Fruit fly (Drosophila melanogaster) whole organism, wandering third instar larva: Measurements from ENCODE around the gene CG6356.

Source experiments
- Abd-B ChIP-seq: fragments of >200 bp; optimal IDR thresholded peaks from 2 replicates; lab custom pipeline; 2017; ENCODE audit warnings: missing biosample characterization, missing genetic modification characterization
- CG32264 ChIP-seq: fragments of 200-800 bp; sonication (Bioruptor generic); optimal IDR thresholded peaks from 2 replicates; lab custom pipeline; 2016; ENCODE audit warnings: missing biosample characterization, missing genetic modification characterization
- CG9705 ChIP-seq: fragments of 200-800 bp; sonication (Bioruptor generic); optimal IDR thresholded peaks from 2 replicates; lab custom pipeline; 2018; ENCODE audit warnings: missing biosample characterization, mild to moderate bottlenecking, missing genetic modification characterization
- CrebA ChIP-seq: fragments of 200-800 bp; sonication (Bioruptor generic); optimal IDR thresholded peaks from 2 replicates; lab custom pipeline; 2016; ENCODE audit warnings: missing biosample characterization, mild to moderate bottlenecking, missing genetic modification characterization, borderline replicate concordance
- Dfd ChIP-seq: fragments of >200 bp; optimal IDR thresholded peaks from 2 replicates; lab custom pipeline; 2017; ENCODE audit warnings: missing biosample characterization, missing genetic modification characterization
- Dif ChIP-seq: fragments of 200-275, 200-300 bp; sonication (Bioruptor generic); optimal IDR thresholded peaks from 2 replicates; lab custom pipeline; 2018; ENCODE audit warnings: missing biosample characterization, missing genetic modification characterization; ENCODE audit not compliant: partially characterized antibody
- GATAd ChIP-seq: sonication (Bioruptor generic); optimal IDR thresholded peaks from 2 replicates; lab custom pipeline; 2016; ENCODE audit warnings: missing biosample characterization, missing genetic modification characterization
- HLH106 ChIP-seq: fragments of 200-800 bp; optimal IDR thresholded peaks from 3 replicates; lab custom pipeline; 2019; ENCODE audit warnings: missing biosample characterization, mild to moderate bottlenecking, missing genetic modification characterization, moderate library complexity
- Hnf4 ChIP-seq: fragments of 200-800 bp; sonication (Bioruptor generic); optimal IDR thresholded peaks from 2 replicates; lab custom pipeline; 2016; ENCODE audit warnings: missing biosample characterization, mild to moderate bottlenecking, missing genetic modification characterization
- Hr78 ChIP-seq: fragments of >200 bp; optimal IDR thresholded peaks from 2 replicates; lab custom pipeline; 2017; ENCODE audit warnings: missing biosample characterization, missing genetic modification characterization
- Hr83 ChIP-seq: fragments of 200-300 bp; sonication (Bioruptor generic); optimal IDR thresholded peaks from 2 replicates; lab custom pipeline; 2016; ENCODE audit warnings: missing biosample characterization, mild to moderate bottlenecking, missing genetic modification characterization, moderate library complexity; ENCODE audit not compliant: poor library complexity, severe bottlenecking
- Jra ChIP-seq: sonication (Bioruptor generic); optimal IDR thresholded peaks from 2 replicates; lab custom pipeline; 2016; ENCODE audit warnings: missing biosample characterization, missing genetic modification characterization
- Mio ChIP-seq: sonication (Bioruptor generic); optimal IDR thresholded peaks from 2 replicates; lab custom pipeline; 2016; ENCODE audit warnings: missing biosample characterization, missing genetic modification characterization
- Myc ChIP-seq: fragments of >200 bp; optimal IDR thresholded peaks from 2 replicates; lab custom pipeline; 2017
- N ChIP-seq: fragments of >200 bp; optimal IDR thresholded peaks from 2 replicates; lab custom pipeline; 2018; ENCODE audit warnings: missing biosample characterization, missing external identifiers, missing genetic modification characterization
- OdsH ChIP-seq: fragments of 200-800 bp; sonication (Bioruptor generic); optimal IDR thresholded peaks from 2 replicates; lab custom pipeline; 2016; ENCODE audit warnings: missing biosample characterization, mild to moderate bottlenecking, missing genetic modification characterization
- Rel ChIP-seq, 2 experiments: fragments of 200-800 bp; sonication (Bioruptor generic) in 1 of 2; optimal IDR thresholded peaks; 2 replicates in 1 of 2; 3 replicates in 1 of 2; lab custom pipeline; 2016 to 2019; ENCODE audit warnings: mild to moderate bottlenecking in 2 of 2, missing biosample characterization in 2 of 2, missing genetic modification characterization in 2 of 2, moderate library complexity in 1 of 2
- Sp1 ChIP-seq: fragments of 200-800 bp; sonication (Bioruptor generic); optimal IDR thresholded peaks from 3 replicates; lab custom pipeline; 2019; ENCODE audit warnings: missing biosample characterization, mild to moderate bottlenecking, missing genetic modification characterization, moderate library complexity
- Vsx2 ChIP-seq: fragments of 200-300, 225-300 bp; sonication (Bioruptor generic); optimal IDR thresholded peaks from 2 replicates; lab custom pipeline; 2018; ENCODE audit warnings: missing biosample characterization, missing genetic modification characterization; ENCODE audit not compliant: partially characterized antibody
- br ChIP-seq: fragments of 200-800 bp; sonication (Bioruptor generic); optimal IDR thresholded peaks from 2 replicates; lab custom pipeline; 2016; ENCODE audit warnings: missing biosample characterization, missing genetic modification characterization
- brk ChIP-seq: fragments of 200-800 bp; sonication (Bioruptor generic); optimal IDR thresholded peaks from 2 replicates; lab custom pipeline; 2016; ENCODE audit warnings: missing biosample characterization, mild to moderate bottlenecking, missing genetic modification characterization
- dl ChIP-seq, 2 experiments: fragments of 175-275, 200-275 bp in 1 of 2; fragments of 200-275 bp in 1 of 2; sonication (Bioruptor generic); optimal IDR thresholded peaks; lab custom pipeline; 2018; ENCODE audit warnings: mild to moderate bottlenecking in 2 of 2, missing biosample characterization in 2 of 2, missing genetic modification characterization in 2 of 2, moderate library complexity in 2 of 2; ENCODE audit not compliant: partially characterized antibody in 2 of 2, insufficient read depth in 1 of 2
- dmrt93B ChIP-seq: fragments of 200-800 bp; sonication (Bioruptor generic); optimal IDR thresholded peaks from 2 replicates; lab custom pipeline; 2018; ENCODE audit warnings: missing biosample characterization, mild to moderate bottlenecking, missing genetic modification characterization
- dsf ChIP-seq: sonication (Bioruptor generic); optimal IDR thresholded peaks from 2 replicates; lab custom pipeline; 2016; ENCODE audit warnings: missing biosample characterization, missing genetic modification characterization, borderline replicate concordance
- ey ChIP-seq: fragments of 200-800 bp; sonication (Bioruptor generic); optimal IDR thresholded peaks from 2 replicates; lab custom pipeline; 2016; ENCODE audit warnings: missing biosample characterization, missing genetic modification characterization
- foxo ChIP-seq, 2 experiments: fragments of 200-800 bp; sonication (Bioruptor generic); optimal IDR thresholded peaks; 2 replicates in 1 of 2; 3 replicates in 1 of 2; lab custom pipeline; 2016 to 2017; ENCODE audit warnings: missing biosample characterization in 2 of 2, missing genetic modification characterization in 2 of 2
- fru ChIP-seq: fragments of 200-800 bp; sonication (Bioruptor generic); optimal IDR thresholded peaks from 3 replicates; lab custom pipeline; 2016; ENCODE audit warnings: missing biosample characterization, mild to moderate bottlenecking, missing genetic modification characterization
- h ChIP-seq: fragments of 200-800 bp; sonication (Bioruptor generic); optimal IDR thresholded peaks from 3 replicates; lab custom pipeline; 2016; ENCODE audit warnings: missing biosample characterization, mild to moderate bottlenecking, missing genetic modification characterization
- jim ChIP-seq: fragments of 175-275, 200-325 bp; sonication (Bioruptor generic); optimal IDR thresholded peaks from 2 replicates; lab custom pipeline; 2016; ENCODE audit warnings: missing biosample characterization, mild to moderate bottlenecking, missing genetic modification characterization
- lola ChIP-seq: fragments of >200 bp; optimal IDR thresholded peaks from 2 replicates; lab custom pipeline; 2017; ENCODE audit warnings: missing biosample characterization, missing genetic modification characterization
- pan ChIP-seq: fragments of >200 bp; optimal IDR thresholded peaks from 2 replicates; lab custom pipeline; 2017
- psq ChIP-seq: fragments of 200-800 bp; sonication (Bioruptor generic); optimal IDR thresholded peaks from 3 replicates; lab custom pipeline; 2017; ENCODE audit warnings: missing biosample characterization, mild to moderate bottlenecking, missing genetic modification characterization, moderate library complexity
- rgr ChIP-seq: fragments of 200-800 bp; sonication (Bioruptor generic); optimal IDR thresholded peaks from 3 replicates; lab custom pipeline; 2016; ENCODE audit warnings: missing biosample characterization, mild to moderate bottlenecking, missing genetic modification characterization
- sage ChIP-seq: fragments of 200-800 bp; sonication (Bioruptor generic); optimal IDR thresholded peaks from 2 replicates; lab custom pipeline; 2016; ENCODE audit warnings: missing biosample characterization, mild to moderate bottlenecking, missing genetic modification characterization
- sv ChIP-seq: fragments of 200-800 bp; sonication (Bioruptor generic); optimal IDR thresholded peaks from 3 replicates; lab custom pipeline; 2016; ENCODE audit warnings: missing biosample characterization, missing genetic modification characterization
- tai ChIP-seq: sonication (Bioruptor generic); optimal IDR thresholded peaks from 2 replicates; lab custom pipeline; 2016; ENCODE audit warnings: missing biosample characterization, missing genetic modification characterization
- usp ChIP-seq: fragments of >200 bp; optimal IDR thresholded peaks from 2 replicates; lab custom pipeline; 2017; ENCODE audit warnings: missing biosample characterization, missing genetic modification characterization
- woc ChIP-seq: sonication (Bioruptor generic); optimal IDR thresholded peaks from 2 replicates; lab custom pipeline; 2016; ENCODE audit warnings: missing biosample characterization, mild to moderate bottlenecking, missing genetic modification characterization

CG6356 gene

DNA sequence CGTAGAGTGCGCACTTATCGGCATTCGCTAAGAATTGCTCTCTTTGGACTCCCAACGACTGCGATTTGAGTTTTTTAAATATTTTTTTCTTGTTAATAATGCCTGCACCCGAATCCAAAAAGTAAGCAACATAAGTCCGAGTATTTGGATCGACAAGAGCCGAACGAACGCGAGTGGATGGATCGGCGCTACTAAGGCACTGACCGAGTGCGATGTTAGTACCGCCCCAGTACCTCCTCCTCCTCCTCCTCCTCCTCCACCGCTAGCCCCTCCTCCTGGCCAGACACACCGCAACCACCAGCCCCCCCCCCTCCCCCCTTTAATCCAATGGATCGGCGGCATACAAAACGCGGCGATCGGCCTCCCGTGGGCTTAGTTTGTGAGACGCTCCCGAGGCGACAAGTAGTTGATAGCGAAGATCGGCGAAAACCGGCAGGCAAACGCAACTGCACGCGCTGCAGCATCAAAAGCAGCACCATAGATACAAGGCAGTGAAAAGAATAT lies at the start of gene CG6356:
Gene CG6356, plus strand, starts transcription at position 374 of the 504 bp plus-strand sequence.
- TF ChIP-seq Sp1 (peak; percentile 17), Rel (GFP tag; optimal IDR thresholded peaks at IDR 0.05; lab: Kevin White, UChicago) (no peak), Rel (tag; optimal IDR thresholded peaks at IDR 0.05; lab: Kevin White, UChicago) (peak; percentile 39), GATAd (GFP tag; lab: Kevin White, UChicago) (no peak)

- TF ChIP-seq psq (GFP tag; lab: Kevin White, UChicago) (peak; percentile 69), Rel (GFP tag; optimal IDR thresholded peaks at IDR 0.05; lab: Kevin White, UChicago) (no peak), Rel (tag; optimal IDR thresholded peaks at IDR 0.05; lab: Kevin White, UChicago) (peak; percentile 7), HLH106 (tag; lab: Kevin White, UChicago) (no peak), dsf (GFP tag; lab: Kevin White, UChicago) (no peak)
Observed at dm6 chr3R:24234162-24234529, 49.6 kb upstream of the CG6356 start.

dm6 chr3R:24234721-24235120 lies 49.0 kb upstream of the CG6356 start:
- no peak for TF ChIP-seq sage (GFP tag; lab: Kevin White, UChicago)
- no peak for TF ChIP-seq Myc (lab: Kevin White, UChicago)
- no peak for TF ChIP-seq Vsx2 (GFP tag; lab: Kevin White, UChicago)
- TF ChIP-seq sv, result no peak
- TF ChIP-seq brk (GFP tag; lab: Kevin White, UChicago), result no peak
- peak; percentile 54 for TF ChIP-seq psq (GFP tag; lab: Kevin White, UChicago)
- no peak for TF ChIP-seq N
- no peak for TF ChIP-seq OdsH

- no peak for TF ChIP-seq dl (GFP tag; optimal IDR thresholded peaks at IDR 0.05; lab: Kevin White, UChicago; ENCODE audit: insufficient read depth in 1 of 2, partially characterized antibody in 2 of 2)
- no peak for TF ChIP-seq Abd-B (GFP tag; lab: Kevin White, UChicago)
- no peak for TF ChIP-seq rgr
- TF ChIP-seq Jra (GFP tag; lab: Kevin White, UChicago), result no peak
- no peak for TF ChIP-seq CrebA (GFP tag; lab: Kevin White, UChicago)
- no peak for TF ChIP-seq jim (GFP tag; lab: Kevin White, UChicago)
- TF ChIP-seq Hnf4 (GFP tag; lab: Kevin White, UChicago), result no peak
- TF ChIP-seq HLH106 (tag; lab: Kevin White, UChicago), result no peak
- no peak for TF ChIP-seq Hr78 (GFP tag; lab: Kevin White, UChicago)
- no peak for TF ChIP-seq usp
- no peak for TF ChIP-seq br
- no peak for TF ChIP-seq Mio (GFP tag; lab: Kevin White, UChicago)
- peak; percentile 10 for TF ChIP-seq CG9705 (GFP tag; lab: Kevin White, UChicago)
- peak; percentile 82 for TF ChIP-seq N
- no peak for TF ChIP-seq Rel (GFP tag; optimal IDR thresholded peaks at IDR 0.05; lab: Kevin White, UChicago)
- no peak for TF ChIP-seq Rel (tag; optimal IDR thresholded peaks at IDR 0.05; lab: Kevin White, UChicago)
- no peak for TF ChIP-seq Vsx2 (GFP tag; lab: Kevin White, UChicago)
- TF ChIP-seq Dfd (GFP tag; lab: Kevin White, UChicago), result no peak
- no peak for TF ChIP-seq CG32264 (GFP tag; lab: Kevin White, UChicago)
- TF ChIP-seq fru, result no peak
- no peak for TF ChIP-seq foxo (GFP tag; optimal IDR thresholded peaks at IDR 0.05; lab: Kevin White, UChicago)
- peak; percentile 7 for TF ChIP-seq sv
- no peak for TF ChIP-seq woc
- TF ChIP-seq GATAd (GFP tag; lab: Kevin White, UChicago), result no peak
- no peak for TF ChIP-seq tai (GFP tag; lab: Kevin White, UChicago)
- no peak for TF ChIP-seq Myc (lab: Kevin White, UChicago)
- TF ChIP-seq ey (GFP tag; lab: Kevin White, UChicago), result peak; percentile 23
- peak; percentile 24 for TF ChIP-seq psq (GFP tag; lab: Kevin White, UChicago)
- no peak for TF ChIP-seq lola
- TF ChIP-seq Hr83 (GFP tag; lab: Kevin White, UChicago), result peak; percentile 60
- no peak for TF ChIP-seq dmrt93B (GFP tag; lab: Kevin White, UChicago)
- no peak for TF ChIP-seq dsf (GFP tag; lab: Kevin White, UChicago)
- no peak for TF ChIP-seq brk (GFP tag; lab: Kevin White, UChicago)
- TF ChIP-seq OdsH, result no peak
- no peak for TF ChIP-seq sage (GFP tag; lab: Kevin White, UChicago)
- no peak for TF ChIP-seq Sp1
- no peak for TF ChIP-seq pan
- no peak for TF ChIP-seq h
- no peak for TF ChIP-seq Dif (GFP tag; lab: Kevin White, UChicago)
Observed at dm6 chr3R:24252494-24252893, 31.3 kb upstream of the CG6356 start, which contains the start of gene beta-PheRS. TSS of gene beta-PheRS (minus strand) at chr3R:24252679.
